Fruit fly (Drosophila melanogaster): Measurements from ENCODE around the gene Ddx56.
A peak's percentile ranks its signal among the peaks of the same experiment; 100 is the strongest.

Ddx56 gene

dm6 chrX:21387695-21388094, at the start of gene Ddx56:
Ddx56 (minus strand) TSS chrX:21387946.
- no peak for TF ChIP-seq CG17801 (GFP tag; optimal IDR thresholded peaks at IDR 0.05; ENCODE audit: partially characterized antibody)

- no peak for TF ChIP-seq CG17801 (GFP tag; optimal IDR thresholded peaks at IDR 0.05; ENCODE audit: partially characterized antibody)
These were observed 41.4 kb upstream of the Ddx56 start, which contains the start of gene CG10918 for dm6 chrX:21429156-21429555. CG10918 (minus strand) TSS chrX:21429256.

- TF ChIP-seq CG17801 (GFP tag; optimal IDR thresholded peaks at IDR 0.05; ENCODE audit: partially characterized antibody) = no peak
These were observed 14.9 kb upstream of the Ddx56 start, which contains the start of gene whe for dm6 chrX:21402672-21403071. whe (minus strand) TSS chrX:21402772.

dm6 chrX:21396860-21397459, 9.2 kb upstream of the Ddx56 start, which contains the start of gene lcs:
lcs (minus strand) TSS chrX:21397316.
- no peak for TF ChIP-seq CG17801 (GFP tag; optimal IDR thresholded peaks at IDR 0.05; ENCODE audit: partially characterized antibody)

- no peak for TF ChIP-seq CG17801 (GFP tag; optimal IDR thresholded peaks at IDR 0.05; ENCODE audit: partially characterized antibody)
These were observed 988 bp upstream of the Ddx56 start, which contains the start of gene mst for dm6 chrX:21388734-21389133. mst (plus strand) TSS chrX:21388977.

dm6 chrX:21378344-21378882, 9.3 kb downstream of the Ddx56 start:
- no peak for TF ChIP-seq CG17801 (GFP tag; optimal IDR thresholded peaks at IDR 0.05; ENCODE audit: partially characterized antibody)

- TF ChIP-seq CG17801 (GFP tag; optimal IDR thresholded peaks at IDR 0.05; ENCODE audit: partially characterized antibody) = peak; percentile 83
These were observed 12.1 kb downstream of the Ddx56 start for dm6 chrX:21375595-21376047.

- peak; percentile 32 for TF ChIP-seq CG17801 (GFP tag; optimal IDR thresholded peaks at IDR 0.05; ENCODE audit: partially characterized antibody)
These were observed 13.9 kb downstream of the Ddx56 start, which contains the start of gene slgA for dm6 chrX:21373659-21374426. slgA (plus strand) TSS chrX:21374002.

- no peak for TF ChIP-seq CG17801 (GFP tag; optimal IDR thresholded peaks at IDR 0.05; ENCODE audit: partially characterized antibody)
These were observed 18.4 kb downstream of the Ddx56 start for dm6 chrX:21369149-21369988.

dm6 chrX:21368410-21368918, 19.3 kb downstream of the Ddx56 start:
- TF ChIP-seq CG17801 (GFP tag; optimal IDR thresholded peaks at IDR 0.05; ENCODE audit: partially characterized antibody) = no peak

dm6 chrX:21367363-21368072, 20.2 kb downstream of the Ddx56 start:
- peak; percentile 99 for TF ChIP-seq CG17801 (GFP tag; optimal IDR thresholded peaks at IDR 0.05; ENCODE audit: partially characterized antibody)

dm6 chrX:21366311-21366990, 21.3 kb downstream of the Ddx56 start:
- TF ChIP-seq CG17801 (GFP tag; optimal IDR thresholded peaks at IDR 0.05; ENCODE audit: partially characterized antibody) = peak; percentile 94

dm6 chrX:21365421-21365820, 22.3 kb downstream of the Ddx56 start:
- TF ChIP-seq CG17801 (GFP tag; optimal IDR thresholded peaks at IDR 0.05; ENCODE audit: partially characterized antibody) = no peak

All from ovary, adult (tissue).